Worm (Caenorhabditis elegans): ENCODE data around the gene hrg-3.
A peak's percentile ranks its signal among the peaks of the same experiment; 100 is the strongest.

The hrg-3 gene

DNA sequence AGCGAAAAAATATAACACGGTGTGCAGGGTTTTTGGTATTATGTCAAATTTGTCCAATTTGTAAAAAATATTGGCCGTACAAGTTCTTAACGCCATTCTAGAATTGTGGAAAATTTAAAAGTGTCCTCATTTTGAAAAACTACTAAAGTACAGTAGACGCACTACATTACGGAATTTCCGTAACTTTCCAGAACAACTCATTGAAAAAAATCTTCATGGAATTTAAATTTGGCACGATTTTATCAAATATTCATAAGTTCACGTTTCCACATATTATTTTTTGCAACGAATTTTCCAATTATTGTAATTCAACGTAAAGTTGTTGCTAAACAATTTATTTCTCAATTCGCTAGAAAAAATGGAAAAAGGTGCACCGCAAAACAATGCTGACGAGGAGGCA is 41.4 kb upstream of the hrg-3 start, which contains the start of gene F40F9.3:
F40F9.3 (plus strand) TSS at position 301 of the 400 bp plus-strand sequence.
- no peak for TF ChIP-seq nhr-67 (tag; optimal IDR thresholded peaks at IDR 0.05)
- no peak for TF ChIP-seq unc-39 (tag; optimal IDR thresholded peaks at IDR 0.05)
- no peak for TF ChIP-seq egl-27 (tag; optimal IDR thresholded peaks at IDR 0.05)
- no peak for TF ChIP-seq zag-1 (tag; optimal IDR thresholded peaks at IDR 0.05)
- no peak for TF ChIP-seq skn-1 (tag; optimal IDR thresholded peaks at IDR 0.05)
- TF ChIP-seq ceh-82 (tag; optimal IDR thresholded peaks at IDR 0.05), result no peak
- TF ChIP-seq nhr-43 (tag; optimal IDR thresholded peaks at IDR 0.05; ENCODE audit: poor library complexity, severe bottlenecking), result no peak
- no peak for TF ChIP-seq lin-15B (tag; optimal IDR thresholded peaks at IDR 0.05)
- TF ChIP-seq nhr-28 (tag; optimal IDR thresholded peaks at IDR 0.05), result no peak
- TF ChIP-seq mml-1 (tag; optimal IDR thresholded peaks at IDR 0.05), result no peak
- no peak for TF ChIP-seq elt-2 (tag; optimal IDR thresholded peaks at IDR 0.05)
- no peak for TF ChIP-seq pqm-1 (tag; optimal IDR thresholded peaks at IDR 0.05)
- no peak for TF ChIP-seq pha-4 (tag; optimal IDR thresholded peaks at IDR 0.05)
- no peak for TF ChIP-seq ztf-11 (tag; optimal IDR thresholded peaks at IDR 0.05)
- no peak for TF ChIP-seq nfya-1 (tag; optimal IDR thresholded peaks at IDR 0.05; ENCODE audit: insufficient read depth)
- no peak for TF ChIP-seq nhr-76 (tag; optimal IDR thresholded peaks at IDR 0.05)
- no peak for TF ChIP-seq fkh-10 (GFP tag; optimal IDR thresholded peaks at IDR 0.05)

DNA sequence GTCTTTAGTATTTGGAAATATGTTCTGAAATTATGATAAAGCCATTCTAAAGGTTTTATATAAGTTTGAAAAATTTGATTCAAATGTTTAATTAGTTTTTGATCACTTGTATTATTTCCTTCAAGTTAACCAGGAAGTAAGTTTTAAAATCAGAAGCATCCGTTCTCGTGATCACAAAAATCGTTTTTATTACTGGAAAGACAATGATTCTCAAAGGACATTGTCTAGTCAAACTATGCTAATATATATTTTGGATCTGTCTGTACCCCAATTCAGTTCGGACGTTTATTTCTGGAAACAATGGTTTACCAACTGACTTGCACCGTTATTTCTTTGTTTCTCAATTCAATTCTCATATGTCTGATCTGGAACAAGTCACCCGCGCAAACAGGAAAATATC is 39.9 kb upstream of the hrg-3 start, which contains the start of gene str-188:
str-188 (plus strand) TSS at position 301 of the 400 bp plus-strand sequence.
- TF ChIP-seq mdl-1 (tag; optimal IDR thresholded peaks at IDR 0.05), result no peak
- TF ChIP-seq nhr-12 (tag; optimal IDR thresholded peaks at IDR 0.05), result no peak
- no peak for TF ChIP-seq ZK546.5 (tag; optimal IDR thresholded peaks at IDR 0.05)
- no peak for TF ChIP-seq nfya-1 (tag; optimal IDR thresholded peaks at IDR 0.05; ENCODE audit: insufficient read depth)
- TF ChIP-seq elt-2 (tag; optimal IDR thresholded peaks at IDR 0.05), result no peak
- no peak for TF ChIP-seq egl-5 (tag; optimal IDR thresholded peaks at IDR 0.05)
- no peak for TF ChIP-seq snpc-4 (tag; optimal IDR thresholded peaks at IDR 0.05)
- no peak for TF ChIP-seq ztf-11 (tag; optimal IDR thresholded peaks at IDR 0.05)
- TF ChIP-seq R02D3.7 (tag; optimal IDR thresholded peaks at IDR 0.05), result no peak
- no peak for TF ChIP-seq nhr-23 (tag; optimal IDR thresholded peaks at IDR 0.05)
- no peak for TF ChIP-seq fkh-2 (tag; optimal IDR thresholded peaks at IDR 0.05)
- no peak for TF ChIP-seq elt-1 (tag; optimal IDR thresholded peaks at IDR 0.05)
- no peak for TF ChIP-seq ceh-16 (tag; optimal IDR thresholded peaks at IDR 0.05)

DNA sequence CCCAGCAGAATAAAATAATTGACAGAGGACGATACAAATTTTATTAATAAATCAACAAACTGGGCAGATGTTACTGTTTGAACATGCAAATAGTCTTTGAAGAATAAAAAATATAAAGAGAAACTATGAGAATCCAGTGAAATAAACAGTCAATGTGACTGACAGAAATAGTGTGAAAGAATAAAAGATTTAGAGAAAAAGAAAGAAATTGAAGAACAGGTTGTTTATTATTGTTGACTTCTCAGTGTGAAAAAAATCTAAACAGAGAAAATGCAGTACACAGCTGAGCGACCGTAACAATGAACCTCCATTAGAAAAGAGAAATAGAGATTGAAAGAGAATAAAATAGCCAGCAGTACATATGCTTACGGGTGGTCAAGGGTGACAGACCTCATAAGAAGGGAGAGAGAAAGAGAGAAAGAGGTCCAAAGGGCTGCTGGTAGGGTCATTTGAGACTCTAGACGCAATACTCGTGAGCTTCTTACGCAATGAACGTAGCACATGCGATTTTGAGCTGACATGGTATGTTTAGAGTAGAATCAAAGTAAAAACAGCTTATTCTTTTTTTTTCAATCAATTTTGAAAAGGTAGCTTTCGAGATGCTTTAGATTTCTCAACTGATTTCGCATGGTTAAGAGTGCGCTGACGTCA is 32.1 kb upstream of the hrg-3 start, which contains the start of gene slcr-46.3:
slcr-46.3 (minus strand) TSS at position 86 of the 651 bp plus-strand sequence.
- TF ChIP-seq aly-2 (tag; optimal IDR thresholded peaks at IDR 0.05), result no peak
- no peak for TF ChIP-seq ztf-4 (tag; optimal IDR thresholded peaks at IDR 0.05)
- TF ChIP-seq sea-2 (GFP tag; optimal IDR thresholded peaks at IDR 0.05), result no peak
- no peak for TF ChIP-seq mml-1 (tag; optimal IDR thresholded peaks at IDR 0.05)
- TF ChIP-seq fos-1 (tag; optimal IDR thresholded peaks at IDR 0.05), result no peak
- TF ChIP-seq pha-4 (tag; optimal IDR thresholded peaks at IDR 0.05), result peak; percentile 89

DNA sequence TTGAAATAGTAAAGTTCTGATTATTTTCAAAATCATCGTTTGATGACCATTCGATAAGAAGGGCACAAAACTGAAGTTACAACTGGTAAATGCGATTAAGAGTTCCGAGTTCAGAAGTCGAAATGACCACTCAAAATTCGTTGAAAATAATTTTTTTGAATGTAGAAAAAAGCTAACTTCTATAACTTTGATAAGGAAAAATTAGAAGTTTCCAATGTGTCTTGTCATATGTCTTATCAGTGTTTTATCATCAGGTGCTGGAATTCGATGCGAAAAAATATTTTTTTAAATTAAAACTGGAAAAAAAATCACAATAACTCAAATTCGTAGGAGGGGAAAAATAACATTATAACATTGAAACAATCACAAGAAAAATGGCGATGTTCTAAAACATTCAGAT is 30.5 kb upstream of the hrg-3 start:
- TF ChIP-seq pha-4 (tag; optimal IDR thresholded peaks at IDR 0.05), result peak; percentile 20
- no peak for TF ChIP-seq nhr-237 (tag; optimal IDR thresholded peaks at IDR 0.05)
- peak; percentile 66 for TF ChIP-seq elt-2 (tag; optimal IDR thresholded peaks at IDR 0.05)
- no peak for TF ChIP-seq nhr-11 (tag; optimal IDR thresholded peaks at IDR 0.05)
- peak; percentile 7 for TF ChIP-seq pqm-1 (tag; optimal IDR thresholded peaks at IDR 0.05)
- no peak for TF ChIP-seq ceh-28 (tag; optimal IDR thresholded peaks at IDR 0.05)

DNA sequence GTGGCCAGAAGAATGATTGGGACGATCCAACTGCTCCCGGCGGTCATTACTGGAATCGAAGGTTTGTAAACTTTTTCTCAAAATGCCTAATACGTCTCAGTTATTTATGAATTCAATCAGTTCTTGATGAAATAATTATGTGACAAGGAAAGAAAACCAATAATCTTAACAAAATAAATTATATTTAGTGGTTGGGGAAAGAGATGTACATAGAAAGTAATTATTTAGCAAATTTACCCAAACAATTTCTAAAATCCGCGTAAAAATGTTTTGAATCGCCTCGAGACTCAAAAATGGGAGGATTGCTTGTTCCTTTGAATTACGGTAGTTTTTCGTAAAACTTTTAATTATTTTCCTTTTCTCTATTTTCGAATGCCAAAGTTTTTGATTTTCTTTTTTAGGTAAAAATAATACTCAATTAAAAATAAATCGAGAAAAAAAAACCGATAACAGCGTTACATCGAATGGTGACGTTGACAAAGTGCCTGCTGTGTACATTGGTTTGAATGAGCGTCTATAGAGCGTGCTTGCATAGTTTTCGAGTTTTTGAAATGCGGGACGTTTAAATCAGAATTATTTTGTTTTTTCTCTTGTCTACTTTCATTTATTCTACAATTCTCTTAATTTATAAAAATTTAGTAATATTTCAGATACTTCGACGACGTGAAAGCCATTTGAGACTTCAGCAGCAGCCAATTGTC is 26.7 kb upstream of the hrg-3 start, which contains the start of the genes aagr-3 and drap-1:
aagr-3 (minus strand) TSS at position 51 of the 701 bp plus-strand sequence.
drap-1 (plus strand) TSS at position 645 of the 701 bp plus-strand sequence.
- TF ChIP-seq nhr-77 (tag; optimal IDR thresholded peaks at IDR 0.05) (no peak), nhr-23 (tag; optimal IDR thresholded peaks at IDR 0.05) (peak; percentile 55), nhr-28 (tag; optimal IDR thresholded peaks at IDR 0.05) (no peak), lin-15B (tag; optimal IDR thresholded peaks at IDR 0.05) (peak; percentile 71), ama-1 (optimal IDR thresholded peaks at IDR 0.05) (peak; percentile 14), R02D3.7 (tag; optimal IDR thresholded peaks at IDR 0.05) (no peak), pqm-1 (tag; optimal IDR thresholded peaks at IDR 0.05) (peak; percentile 63), nfya-1 (tag; optimal IDR thresholded peaks at IDR 0.05; ENCODE audit: insufficient read depth) (peak; percentile 88), snpc-4 (tag; optimal IDR thresholded peaks at IDR 0.05) (peak; percentile 44), sea-2 (GFP tag; optimal IDR thresholded peaks at IDR 0.05) (no peak), nhr-67 (tag; optimal IDR thresholded peaks at IDR 0.05) (no peak), ceh-16 (tag; optimal IDR thresholded peaks at IDR 0.05) (no peak), fos-1 (tag; optimal IDR thresholded peaks at IDR 0.05) (no peak), jun-1 (tag; optimal IDR thresholded peaks at IDR 0.05) (no peak), pha-4 (tag; optimal IDR thresholded peaks at IDR 0.05) (peak; percentile 96), elt-2 (tag; optimal IDR thresholded peaks at IDR 0.05) (peak; percentile 68), daf-12 (tag; optimal IDR thresholded peaks at IDR 0.05) (no peak), fkh-10 (GFP tag; optimal IDR thresholded peaks at IDR 0.05) (no peak), skn-1 (tag; optimal IDR thresholded peaks at IDR 0.05) (peak; percentile 61), nhr-43 (tag; optimal IDR thresholded peaks at IDR 0.05; ENCODE audit: poor library complexity, severe bottlenecking) (no peak), unc-39 (tag; optimal IDR thresholded peaks at IDR 0.05) (no peak), elt-1 (tag; optimal IDR thresholded peaks at IDR 0.05) (no peak), egl-5 (tag; optimal IDR thresholded peaks at IDR 0.05) (peak; percentile 67), lin-39 (tag; optimal IDR thresholded peaks at IDR 0.05) (peak; percentile 81), ztf-4 (tag; optimal IDR thresholded peaks at IDR 0.05) (no peak), lsy-12 (tag; optimal IDR thresholded peaks at IDR 0.05) (no peak)

Data from whole organism, L3 larva.